Worm (Caenorhabditis elegans) whole organism, L1 larva: ENCODE data around the gene luc-7L3.
"Not testable (repeated sequence)": the region's sequence is repeated elsewhere in the genome, so short reads cannot be mapped to it uniquely, and the experiment has no call there.

Experiments used
- C16A3.4 ChIP-seq: fragments of 150-350 bp; optimal IDR thresholded peaks from 2 replicates; lab custom pipeline; 2014; ENCODE audit warnings: missing biosample characterization, missing genetic modification characterization
- aly-2 ChIP-seq: fragments of 150-350 bp; optimal IDR thresholded peaks from 2 replicates; lab custom pipeline; 2014; ENCODE audit warnings: missing biosample characterization, missing genetic modification characterization
- ama-1 ChIP-seq: fragments of 150-350 bp; optimal IDR thresholded peaks from 2 replicates; lab custom pipeline; 2014
- blmp-1 ChIP-seq: fragments of 150-350 bp; optimal IDR thresholded peaks from 2 replicates; lab custom pipeline; 2014; ENCODE audit warnings: missing biosample characterization, missing genetic modification characterization
- ceh-63 ChIP-seq: fragments of 200-800 bp; sonication (Bioruptor generic); optimal IDR thresholded peaks from 2 replicates; lab custom pipeline; 2018; ENCODE audit warnings: mild to moderate bottlenecking, missing genetic modification characterization, missing compliant biosample characterization
- ceh-8 ChIP-seq: fragments of 200-800 bp; sonication (Bioruptor generic); optimal IDR thresholded peaks from 2 replicates; lab custom pipeline; 2018; ENCODE audit warnings: mild to moderate bottlenecking, missing genetic modification characterization, moderate library complexity, missing compliant biosample characterization
- ceh-88 ChIP-seq: fragments of 200-800 bp; sonication (Bioruptor generic); IDR thresholded peaks from 2 replicates; pipeline ENCODE4 v1.3.6; 2022; ENCODE audit warnings: missing genetic modification characterization, missing compliant biosample characterization
- ces-1 ChIP-seq: fragments of 150-350 bp; optimal IDR thresholded peaks from 2 replicates; lab custom pipeline; 2014; ENCODE audit warnings: missing biosample characterization, missing genetic modification reagents, missing genetic modification characterization
- efl-1 ChIP-seq, 4 experiments: fragments of 150-350 bp; optimal IDR thresholded peaks in 3 of 4; peaks in 1 of 4; 1 replicate in 1 of 4; 2 replicates in 3 of 4; lab custom pipeline; 2014; ENCODE audit warnings: missing biosample characterization in 2 of 4, missing genetic modification characterization in 2 of 4, missing genetic modification reagents in 2 of 4
- egl-13 ChIP-seq: sonication (generic microtip); optimal IDR thresholded peaks from 2 replicates; lab custom pipeline; 2016; ENCODE audit warnings: missing genotype, missing genetic modification reagents, missing genetic modification characterization, missing compliant biosample characterization
- elt-2 ChIP-seq: sonication (generic microtip); optimal IDR thresholded peaks from 2 replicates; lab custom pipeline; 2016; ENCODE audit warnings: missing genetic modification characterization, mild to moderate bottlenecking, inconsistent platforms, missing compliant biosample characterization, missing genetic modification reagents
- ets-5 ChIP-seq: fragments of 200-800 bp; sonication (Bioruptor generic); IDR thresholded peaks from 2 replicates; pipeline ENCODE4 v1.3.6; 2022; ENCODE audit warnings: missing genetic modification characterization, missing compliant biosample characterization
- fos-1 ChIP-seq: fragments of 150-350 bp; optimal IDR thresholded peaks from 2 replicates; lab custom pipeline; 2014; ENCODE audit warnings: missing biosample characterization, missing genetic modification characterization
- grh-1 ChIP-seq: fragments of 200-800 bp; sonication (Bioruptor generic); IDR thresholded peaks from 2 replicates; pipeline ENCODE4 v1.3.6; 2022; ENCODE audit warnings: missing genetic modification reagents, missing genetic modification characterization, missing compliant biosample characterization
- hlh-17 ChIP-seq: fragments of 200-800 bp; sonication (Bioruptor generic); optimal IDR thresholded peaks from 2 replicates; lab custom pipeline; 2018; ENCODE audit warnings: missing genetic modification characterization, mild to moderate bottlenecking, missing compliant biosample characterization, moderate library complexity, borderline replicate concordance
- hlh-4 ChIP-seq: sonication (generic microtip); optimal IDR thresholded peaks from 2 replicates; lab custom pipeline; 2016; ENCODE audit warnings: mild to moderate bottlenecking, missing genetic modification characterization, missing compliant biosample characterization
- isw-1 ChIP-seq: fragments of 200-800 bp; sonication (Bioruptor generic); IDR thresholded peaks from 2 replicates; pipeline ENCODE4 v1.3.6; 2022; ENCODE audit warnings: missing genetic modification characterization, missing compliant biosample characterization
- jun-1 ChIP-seq: fragments of 150-350 bp; optimal IDR thresholded peaks from 2 replicates; lab custom pipeline; 2014; ENCODE audit warnings: missing biosample characterization, missing genetic modification reagents, missing genetic modification characterization
- lin-15B ChIP-seq: fragments of 150-350 bp; sonication (generic microtip); optimal IDR thresholded peaks from 3 replicates; lab custom pipeline; 2014; ENCODE audit warnings: missing biosample characterization, missing genetic modification characterization
- lin-39 ChIP-seq: fragments of 150-350 bp; optimal IDR thresholded peaks from 2 replicates; lab custom pipeline; 2014; ENCODE audit warnings: missing biosample characterization, missing genetic modification reagents, missing genetic modification characterization
- lsy-2 ChIP-seq, 2 experiments: fragments of 150-350 bp; optimal IDR thresholded peaks; 2 replicates each; lab custom pipeline; 2014; ENCODE audit warnings: missing biosample characterization in 2 of 2, missing genetic modification characterization in 2 of 2
- mab-9 ChIP-seq: fragments of 200-800 bp; sonication (Bioruptor generic); IDR thresholded peaks from 2 replicates; pipeline ENCODE4 v1.3.6; 2022; ENCODE audit warnings: missing genetic modification reagents, missing genetic modification characterization, missing compliant biosample characterization
- mep-1 ChIP-seq: fragments of 150-350 bp; optimal IDR thresholded peaks from 2 replicates; lab custom pipeline; 2014; ENCODE audit warnings: missing biosample characterization, missing genetic modification characterization
- nhr-12 ChIP-seq: sonication (generic microtip); optimal IDR thresholded peaks from 2 replicates; lab custom pipeline; 2017; ENCODE audit warnings: missing biosample characterization, missing genetic modification characterization
- nhr-237 ChIP-seq: fragments of 150-350 bp; optimal IDR thresholded peaks from 2 replicates; lab custom pipeline; 2014; ENCODE audit warnings: missing biosample characterization, missing genetic modification characterization
- nhr-47 ChIP-seq: sonication (generic microtip); optimal IDR thresholded peaks from 2 replicates; lab custom pipeline; 2016; ENCODE audit warnings: mild to moderate bottlenecking, missing genetic modification characterization, moderate library complexity, missing compliant biosample characterization
- nhr-84 ChIP-seq: sonication (generic microtip); optimal IDR thresholded peaks from 2 replicates; lab custom pipeline; 2017; ENCODE audit warnings: missing biosample characterization, missing genetic modification characterization
- nhr-85 ChIP-seq: sonication (generic microtip); peaks from one replicate; lab custom pipeline; 2016; ENCODE audit warnings: missing genetic modification characterization, inconsistent platforms, missing compliant biosample characterization
- pag-3 ChIP-seq: sonication (generic microtip); optimal IDR thresholded peaks from 2 replicates; lab custom pipeline; 2017; ENCODE audit warnings: missing genetic modification characterization, mild to moderate bottlenecking, missing compliant biosample characterization, antibody characterized with exemption, borderline replicate concordance; ENCODE audit not compliant: insufficient read depth
- pqm-1 ChIP-seq: sonication (generic microtip); optimal IDR thresholded peaks from 3 replicates; lab custom pipeline; 2017; ENCODE audit warnings: missing biosample characterization, missing genetic modification characterization
- rnt-1 ChIP-seq: sonication (generic microtip); optimal IDR thresholded peaks from 2 replicates; lab custom pipeline; 2016; ENCODE audit warnings: mild to moderate bottlenecking, missing genetic modification characterization, moderate library complexity, missing compliant biosample characterization
- sup-37 ChIP-seq: fragments of 200-800 bp; sonication (Bioruptor generic); optimal IDR thresholded peaks from 2 replicates; lab custom pipeline; 2018; ENCODE audit warnings: mild to moderate bottlenecking, missing genetic modification characterization, missing compliant biosample characterization
- swsn-7 ChIP-seq: sonication (generic microtip); optimal IDR thresholded peaks from 2 replicates; lab custom pipeline; 2016; ENCODE audit warnings: missing genetic modification characterization, missing compliant biosample characterization
- tbx-2 ChIP-seq: sonication (generic microtip); optimal IDR thresholded peaks from 2 replicates; lab custom pipeline; 2016; ENCODE audit warnings: missing genetic modification characterization, missing compliant biosample characterization
- tlp-1 ChIP-seq: fragments of 150-350 bp; optimal IDR thresholded peaks from 2 replicates; lab custom pipeline; 2014; ENCODE audit warnings: missing biosample characterization, missing genetic modification characterization
- unc-62 ChIP-seq: fragments of 150-350 bp; optimal IDR thresholded peaks from 2 replicates; lab custom pipeline; 2014; ENCODE audit warnings: missing biosample characterization, missing genetic modification reagents, missing genetic modification characterization
- xbp-1 ChIP-seq: sonication (generic microtip); optimal IDR thresholded peaks from 2 replicates; lab custom pipeline; 2016; ENCODE audit warnings: missing genetic modification characterization, missing compliant biosample characterization
- zip-4 ChIP-seq: fragments of 200-800 bp; sonication (Bioruptor generic); optimal IDR thresholded peaks from 2 replicates; lab custom pipeline; 2018; ENCODE audit warnings: mild to moderate bottlenecking, missing genetic modification characterization, moderate library complexity, missing compliant biosample characterization
- ztf-4 ChIP-seq: fragments of 150-350 bp; optimal IDR thresholded peaks from 2 replicates; lab custom pipeline; 2014; ENCODE audit warnings: missing biosample characterization, missing genetic modification characterization

luc-7L3 gene

DNA sequence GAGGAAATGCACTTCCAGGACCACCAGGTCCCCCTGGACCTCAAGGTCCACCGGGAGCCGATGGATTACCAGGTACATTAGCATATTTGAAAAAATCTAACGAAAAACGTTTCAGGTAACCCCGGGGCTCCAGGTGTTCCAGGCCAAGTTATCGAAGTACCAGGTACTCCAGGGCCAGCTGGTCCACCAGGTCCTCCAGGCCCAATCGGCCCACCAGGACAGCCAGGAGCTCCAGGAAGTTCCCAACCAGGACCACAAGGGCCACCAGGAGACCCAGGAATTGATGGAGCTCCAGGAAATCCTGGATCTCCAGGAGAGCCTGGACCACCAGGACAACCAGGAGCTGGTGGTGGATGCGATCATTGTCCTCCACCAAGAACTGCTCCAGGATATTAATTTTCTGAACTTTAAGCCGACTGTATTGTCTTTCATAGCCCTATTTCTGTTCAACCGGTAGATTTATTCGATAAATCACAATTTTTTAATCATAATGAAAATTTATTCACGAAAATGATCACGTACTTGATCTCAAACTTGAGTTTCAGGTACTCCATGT is 7.6 kb upstream of the luc-7L3 start:
- TF ChIP-seq efl-1 (optimal IDR thresholded peaks at IDR 0.05; lab: Kevin White, UChicago) (no peak), efl-1 (GFP tag; optimal IDR thresholded peaks at IDR 0.05 in 1 of 2; lab: Kevin White, UChicago) (peak in 1 of 2 experiments; percentile 34), pag-3 (tag; lab: Kevin White, UChicago) (no peak)

- TF ChIP-seq nhr-12 (tag; lab: Kevin White, UChicago) = no peak
- no peak for TF ChIP-seq rnt-1 (tag; lab: Kevin White, UChicago)
- no peak for TF ChIP-seq mep-1 (tag; lab: Kevin White, UChicago)
These were observed 6.4 kb upstream of the luc-7L3 start, which contains the start of gene col-68 for ce11 chrII:104234-104633. Gene col-68, plus strand, starts transcription at chrII:104534.

ce11 chrII:101176-101575 is 3.3 kb upstream of the luc-7L3 start:
- TF ChIP-seq grh-1 (GFP tag; lab: Robert Waterston, UW) (no peak), fos-1 (no peak), nhr-47 (no peak), zip-4 (GFP tag; lab: Kevin White, UChicago) (no peak), lin-39 (tag; lab: Kevin White, UChicago) (no peak), elt-2 (tag; lab: Kevin White, UChicago) (no peak), ztf-4 (tag; lab: Kevin White, UChicago) (no peak), aly-2 (tag; lab: Kevin White, UChicago) (no peak), isw-1 (no peak), unc-62 (GFP tag; lab: Kevin White, UChicago) (no peak), tbx-2 (tag; lab: Kevin White, UChicago) (no peak), nhr-84 (tag; lab: Kevin White, UChicago) (no peak), sup-37 (no peak)

ce11 chrII:98894-99293 is 1.1 kb upstream of the luc-7L3 start, which contains the start of gene C50D2.10:
Gene C50D2.10, plus strand, starts transcription at chrII:99138.
- not testable (repeated sequence) for TF ChIP-seq nhr-47; egl-13 (tag; lab: Kevin White, UChicago); lin-15B (tag; lab: Kevin White, UChicago)
- TF ChIP-seq, all 84 proteins: peak for 0; not testable (repeated sequence) for 84

DNA sequence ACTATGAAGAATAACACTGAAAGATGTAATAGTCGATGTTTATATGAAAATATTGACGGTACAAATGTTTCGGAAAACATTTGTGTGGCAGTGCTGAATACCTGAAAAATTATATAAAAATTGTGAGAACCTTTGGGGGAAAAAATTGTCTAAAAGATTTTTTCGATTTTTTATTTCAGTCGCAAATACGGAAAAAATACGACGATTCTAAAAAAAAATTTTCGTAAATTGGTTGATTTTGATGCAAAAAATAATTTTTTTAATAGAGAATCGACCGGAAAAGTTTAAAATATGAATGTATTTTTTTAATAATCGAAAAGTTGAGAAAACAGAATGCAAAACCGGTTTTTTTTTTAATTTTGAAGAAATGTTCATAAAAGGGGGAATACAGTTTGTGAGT is 2.6 kb downstream of the luc-7L3 start, which contains the start of gene C50D2.7:
Gene C50D2.7 (minus strand): TSS at position 101 of the 400 bp plus-strand sequence.
- no peak for TF ChIP-seq ces-1 (GFP tag; lab: Kevin White, UChicago)
- TF ChIP-seq mab-9 (GFP tag; lab: Robert Waterston, UW) = no peak
- no peak for TF ChIP-seq hlh-4 (tag; lab: Kevin White, UChicago)
- TF ChIP-seq pqm-1 = no peak
- no peak for TF ChIP-seq hlh-17
- TF ChIP-seq swsn-7 (tag; lab: Kevin White, UChicago) = no peak
- no peak for TF ChIP-seq jun-1 (tag; lab: Kevin White, UChicago)
- no peak for TF ChIP-seq tlp-1 (tag; lab: Kevin White, UChicago)
- no peak for TF ChIP-seq isw-1
- no peak for TF ChIP-seq ceh-63 (GFP tag; lab: Kevin White, UChicago)
- no peak for TF ChIP-seq aly-2 (tag; lab: Kevin White, UChicago)
- TF ChIP-seq, all 84 proteins: peak for 0

ce11 chrII:91419-91818 is 6.4 kb downstream of the luc-7L3 start, which contains the start of gene mcat-1:
Gene mcat-1, minus strand, starts transcription at chrII:91519.
- TF ChIP-seq ama-1 (lab: Kevin White, UChicago) = no peak
- TF ChIP-seq ets-5 = no peak
- TF ChIP-seq lsy-2 (tag; optimal IDR thresholded peaks at IDR 0.05; lab: Kevin White, UChicago) = no peak
- no peak for TF ChIP-seq elt-2 (tag; lab: Kevin White, UChicago)
- no peak for TF ChIP-seq nhr-237 (tag; lab: Kevin White, UChicago)
- no peak for TF ChIP-seq blmp-1 (tag; lab: Kevin White, UChicago)
- TF ChIP-seq ceh-8 (GFP tag; lab: Kevin White, UChicago) = no peak
- TF ChIP-seq xbp-1 = no peak
- TF ChIP-seq ceh-88 (GFP tag; lab: Robert Waterston, UW) = no peak
- no peak for TF ChIP-seq C16A3.4 (tag; lab: Kevin White, UChicago)
- TF ChIP-seq nhr-85 (tag; lab: Kevin White, UChicago) = no peak
